Fruit fly (Drosophila melanogaster) S2 (cell line): ENCODE results near the gene HSPBAP1.

ENCODE experiments used
- CG8478 ChIP-seq: fragments of >200 bp; optimal IDR thresholded peaks from 2 replicates; lab custom pipeline; 2018
- CTCF ChIP-seq, 2 experiments: fragments of >200 bp; optimal IDR thresholded peaks; 2 replicates each; lab custom pipeline; 2018

- TF ChIP-seq CTCF (optimal IDR thresholded peaks at IDR 0.05; lab: Kevin White, UChicago) (no peak), CG8478 (lab: Kevin White, UChicago) (no peak)
Measured at dm6 chr3R:27679667-27680066, 15.4 kb upstream of the HSPBAP1 start.
